Worm (Caenorhabditis elegans) whole organism, young adult: ENCODE results near the gene C06H2.2.

Experiments
- C17E4.6 ChIP-seq: fragments of 200-800 bp; sonication (Bioruptor generic); IDR thresholded peaks from 2 replicates; pipeline ENCODE4 v1.3.6; 2022; ENCODE audit warnings: missing genetic modification reagents, missing genetic modification characterization, missing compliant biosample characterization
- F23B12.7 ChIP-seq: sonication (generic microtip); optimal IDR thresholded peaks from 2 replicates; lab custom pipeline; 2017; ENCODE audit warnings: missing genetic modification characterization, mild to moderate bottlenecking, missing compliant biosample characterization, antibody characterized with exemption, moderate library complexity; ENCODE audit not compliant: insufficient read depth
- F33H1.4 ChIP-seq: fragments of 200-800 bp; sonication (Bioruptor generic); IDR thresholded peaks from 2 replicates; pipeline ENCODE4 v1.3.6; 2022; ENCODE audit warnings: missing genetic modification reagents, missing genetic modification characterization, missing compliant biosample characterization
- F37B4.10 ChIP-seq: fragments of 200-800 bp; sonication (Bioruptor generic); IDR thresholded peaks from 2 replicates; pipeline ENCODE4 v1.3.6; 2022; ENCODE audit warnings: missing genetic modification characterization, missing compliant biosample characterization
- F39B2.1 ChIP-seq: fragments of 200-800 bp; sonication (Bioruptor generic); IDR thresholded peaks from 2 replicates; pipeline ENCODE4 v1.3.6; 2022; ENCODE audit warnings: missing genetic modification reagents, missing genetic modification characterization, missing compliant biosample characterization
- F57A8.1 ChIP-seq: fragments of 200-800 bp; sonication (Bioruptor generic); optimal IDR thresholded peaks from 2 replicates; lab custom pipeline; 2018; ENCODE audit warnings: mild to moderate bottlenecking, missing genetic modification characterization, moderate library complexity, missing compliant biosample characterization
- F57C9.4 ChIP-seq: sonication (generic microtip); optimal IDR thresholded peaks from 2 replicates; lab custom pipeline; 2017; ENCODE audit warnings: mild to moderate bottlenecking, missing genetic modification characterization, missing compliant biosample characterization
- K11D2.4 ChIP-seq: fragments of 200-800 bp; sonication (Bioruptor generic); IDR thresholded peaks from 2 replicates; pipeline ENCODE4 v1.3.6; 2022; ENCODE audit warnings: missing genetic modification reagents, missing genetic modification characterization, missing compliant biosample characterization
- Y56A3A.18 ChIP-seq: fragments of 200-800 bp; sonication (Bioruptor generic); IDR thresholded peaks from 2 replicates; pipeline ENCODE4 v1.3.6; 2022; ENCODE audit warnings: missing genetic modification reagents, missing genetic modification characterization, missing compliant biosample characterization
- Y79H2A.3 ChIP-seq: fragments of 200-800 bp; sonication (Bioruptor generic); conservative IDR thresholded peaks from 2 replicates; pipeline ENCODE4 v1.3.6; 2022; ENCODE audit warnings: missing genetic modification reagents, missing genetic modification characterization, missing compliant biosample characterization
- ama-1 ChIP-seq, 3 experiments: fragments of 150-350 bp in 1 of 3; sonication (generic microtip) in 2 of 3; optimal IDR thresholded peaks; 2 replicates each; lab custom pipeline; 2014 to 2018; ENCODE audit warnings: missing biosample characterization in 2 of 3, missing genetic modification characterization in 2 of 3, missing genetic modification reagents in 2 of 3
- attf-5 ChIP-seq: fragments of 200-800 bp; sonication (Bioruptor generic); optimal IDR thresholded peaks from 2 replicates; lab custom pipeline; 2018; ENCODE audit warnings: mild to moderate bottlenecking, missing genetic modification characterization, missing compliant biosample characterization
- attf-6 ChIP-seq: fragments of 200-800 bp; sonication (Bioruptor generic); IDR thresholded peaks from 2 replicates; pipeline ENCODE4 v1.3.6; 2022; ENCODE audit warnings: missing genetic modification reagents, missing genetic modification characterization, missing compliant biosample characterization
- bed-1 ChIP-seq: fragments of 200-800 bp; sonication (Bioruptor generic); IDR thresholded peaks from 2 replicates; pipeline ENCODE4 v1.3.6; 2022; ENCODE audit warnings: missing genetic modification reagents, missing genetic modification characterization, missing compliant biosample characterization
- bed-2 ChIP-seq: fragments of 200-800 bp; sonication (Bioruptor generic); IDR thresholded peaks from 2 replicates; pipeline ENCODE4 v1.3.6; 2022; ENCODE audit warnings: missing genetic modification reagents, missing genetic modification characterization, missing compliant biosample characterization
- ceh-100 ChIP-seq: fragments of 200-800 bp; sonication (Bioruptor generic); IDR thresholded peaks from 2 replicates; pipeline ENCODE4 v1.3.6; 2022; ENCODE audit warnings: missing genetic modification reagents, missing genetic modification characterization, missing compliant biosample characterization
- ceh-79 ChIP-seq: sonication (generic microtip); optimal IDR thresholded peaks from 2 replicates; lab custom pipeline; 2017; ENCODE audit warnings: mild to moderate bottlenecking, missing genetic modification characterization, missing compliant biosample characterization
- chd-7 ChIP-seq: sonication (generic microtip); optimal IDR thresholded peaks from 2 replicates; lab custom pipeline; 2016; ENCODE audit warnings: mild to moderate bottlenecking, missing genetic modification characterization, moderate library complexity, missing compliant biosample characterization
- dox-1 ChIP-seq: fragments of 200-800 bp; sonication (Bioruptor generic); IDR thresholded peaks from 2 replicates; pipeline ENCODE4 v1.3.6; 2022; ENCODE audit warnings: missing genetic modification reagents, missing genetic modification characterization, missing compliant biosample characterization
- dpff-1 ChIP-seq: sonication (generic microtip); optimal IDR thresholded peaks from 2 replicates; lab custom pipeline; 2017; ENCODE audit warnings: mild to moderate bottlenecking, missing genetic modification characterization, missing compliant biosample characterization
- dpl-1 ChIP-seq: fragments of 150-350 bp; optimal IDR thresholded peaks from 2 replicates; lab custom pipeline; 2014; ENCODE audit warnings: missing biosample characterization, missing genetic modification reagents, missing genetic modification characterization
- efl-1 ChIP-seq: fragments of 150-350 bp; optimal IDR thresholded peaks from 2 replicates; lab custom pipeline; 2014; ENCODE audit warnings: missing biosample characterization, missing genetic modification reagents, missing genetic modification characterization
- ets-4 ChIP-seq: fragments of 200-800 bp; sonication (Bioruptor generic); optimal IDR thresholded peaks from 2 replicates; lab custom pipeline; 2018; ENCODE audit warnings: mild to moderate bottlenecking, missing genetic modification characterization, missing compliant biosample characterization
- fkh-3 ChIP-seq: sonication (generic microtip); optimal IDR thresholded peaks from 2 replicates; lab custom pipeline; 2016; ENCODE audit warnings: mild to moderate bottlenecking, missing genetic modification characterization, missing compliant biosample characterization
- him-1 ChIP-seq: sonication (generic microtip); optimal IDR thresholded peaks from 2 replicates; lab custom pipeline; 2016; ENCODE audit warnings: missing genotype, missing genetic modification reagents, missing genetic modification characterization, missing compliant biosample characterization
- hmg-1.2 ChIP-seq: fragments of 200-800 bp; sonication (Bioruptor generic); IDR thresholded peaks from 2 replicates; pipeline ENCODE4 v1.3.6; 2022; ENCODE audit warnings: missing genetic modification reagents, missing genetic modification characterization, missing compliant biosample characterization
- let-607 ChIP-seq, 2 experiments: fragments of 200-800 bp in 1 of 2; sonication (Bioruptor generic) in 1 of 2; sonication (generic microtip) in 1 of 2; optimal IDR thresholded peaks; 2 replicates each; lab custom pipeline; 2016 to 2018; ENCODE audit warnings: mild to moderate bottlenecking in 2 of 2, missing compliant biosample characterization in 2 of 2, missing genetic modification characterization in 2 of 2, moderate library complexity in 2 of 2, missing genotype in 1 of 2
- lin-35 ChIP-seq, 3 experiments: fragments of 150-350 bp in 2 of 3; sonication (generic microtip) in 1 of 3; optimal IDR thresholded peaks; 2 replicates each; lab custom pipeline; 2014 to 2018; ENCODE audit warnings: missing biosample characterization in 3 of 3, missing genetic modification characterization in 3 of 3, missing genetic modification reagents in 3 of 3
- lin-54 ChIP-seq: fragments of 200-800 bp; sonication (Bioruptor generic); optimal IDR thresholded peaks from 2 replicates; lab custom pipeline; 2018; ENCODE audit warnings: mild to moderate bottlenecking, missing genetic modification characterization, missing compliant biosample characterization
- lir-1 ChIP-seq: fragments of 200-800 bp; sonication (Bioruptor generic); conservative IDR thresholded peaks from 2 replicates; pipeline ENCODE4 v1.3.6; 2022; ENCODE audit warnings: missing genetic modification reagents, missing genetic modification characterization, missing compliant biosample characterization
- lsl-1 ChIP-seq: fragments of 200-800 bp; sonication (Bioruptor generic); optimal IDR thresholded peaks from 2 replicates; lab custom pipeline; 2018; ENCODE audit warnings: mild to moderate bottlenecking, missing genetic modification characterization, moderate library complexity, missing compliant biosample characterization
- madf-6 ChIP-seq: fragments of 200-800 bp; sonication (Bioruptor generic); IDR thresholded peaks from 2 replicates; pipeline ENCODE4 v1.3.6; 2022; ENCODE audit warnings: missing genetic modification reagents, missing genetic modification characterization, missing compliant biosample characterization
- madf-8 ChIP-seq: fragments of 200-800 bp; sonication (Bioruptor generic); conservative IDR thresholded peaks from 2 replicates; pipeline ENCODE4 v1.3.6; 2022; ENCODE audit warnings: missing genetic modification reagents, missing genetic modification characterization, missing compliant biosample characterization
- nfyb-1 ChIP-seq: fragments of 200-800 bp; sonication (Bioruptor generic); IDR thresholded peaks from 2 replicates; pipeline ENCODE4 v1.3.6; 2022; ENCODE audit warnings: missing genetic modification reagents, missing genetic modification characterization, missing compliant biosample characterization
- nhr-80 ChIP-seq: sonication (generic microtip); optimal IDR thresholded peaks from 2 replicates; lab custom pipeline; 2016; ENCODE audit warnings: missing genetic modification characterization, missing compliant biosample characterization
- pha-4 ChIP-seq: fragments of 150-350 bp; sonication (generic microtip); optimal IDR thresholded peaks from 2 replicates; lab custom pipeline; 2014; ENCODE audit warnings: missing biosample characterization, missing genetic modification reagents, missing genetic modification characterization
- rec-8 ChIP-seq, 2 experiments: sonication (generic microtip); optimal IDR thresholded peaks; 2 replicates each; lab custom pipeline; 2016; ENCODE audit warnings: mild to moderate bottlenecking in 2 of 2, missing genetic modification characterization in 2 of 2, missing genetic modification reagents in 2 of 2, missing genotype in 2 of 2, missing biosample characterization in 1 of 2, missing compliant biosample characterization in 1 of 2, moderate library complexity in 1 of 2
- sea-2 ChIP-seq: fragments of 200-800 bp; sonication (Bioruptor generic); IDR thresholded peaks from 2 replicates; pipeline ENCODE4 v1.3.6; 2022; ENCODE audit warnings: missing genetic modification characterization, missing compliant biosample characterization
- snpc-1.3 ChIP-seq: sonication (generic microtip); optimal IDR thresholded peaks from 2 replicates; lab custom pipeline; 2017; ENCODE audit warnings: missing genetic modification characterization, mild to moderate bottlenecking, missing compliant biosample characterization, antibody characterized with exemption, moderate library complexity, missing genotype, missing genetic modification reagents; ENCODE audit not compliant: insufficient read depth
- tbp1 ChIP-seq: fragments of 200-800 bp; sonication (Bioruptor generic); optimal IDR thresholded peaks from 2 replicates; lab custom pipeline; 2018; ENCODE audit warnings: mild to moderate bottlenecking, missing genetic modification characterization, missing compliant biosample characterization
- tbx-9 ChIP-seq: sonication (generic microtip); optimal IDR thresholded peaks from 2 replicates; lab custom pipeline; 2016; ENCODE audit warnings: borderline replicate concordance, missing genetic modification characterization, inconsistent platforms, missing compliant biosample characterization
- tlf-1 ChIP-seq: fragments of 200-800 bp; sonication (Bioruptor generic); optimal IDR thresholded peaks from 2 replicates; lab custom pipeline; 2018; ENCODE audit warnings: mild to moderate bottlenecking, missing genetic modification characterization, missing compliant biosample characterization
- unc-130 ChIP-seq: sonication (generic microtip); optimal IDR thresholded peaks from 2 replicates; lab custom pipeline; 2016; ENCODE audit warnings: missing genetic modification reagents, missing genetic modification characterization, missing compliant biosample characterization
- unc-62 ChIP-seq: fragments of 150-350 bp; optimal IDR thresholded peaks from 2 replicates; lab custom pipeline; 2014; ENCODE audit warnings: missing biosample characterization, missing genetic modification reagents, missing genetic modification characterization
- xnd-1 ChIP-seq: sonication (generic microtip); optimal IDR thresholded peaks from 2 replicates; lab custom pipeline; 2016; ENCODE audit warnings: missing genotype, missing genetic modification reagents, missing genetic modification characterization, missing compliant biosample characterization
- ztf-26 ChIP-seq: sonication (generic microtip); optimal IDR thresholded peaks from 2 replicates; lab custom pipeline; 2017; ENCODE audit warnings: missing genetic modification characterization, missing compliant biosample characterization

Gene C06H2.2

ce11 chrV:11124922-11125321, at the start of gene C06H2.2:
TSS of gene C06H2.2 (plus strand) at chrV:11125222.
- TF ChIP-seq lin-54: no peak
- TF ChIP-seq hmg-1.2: no peak
- no peak for TF ChIP-seq let-607 (tag; optimal IDR thresholded peaks at IDR 0.05; lab: Kevin White, UChicago)
- no peak for TF ChIP-seq lsl-1 (GFP tag; lab: Kevin White, UChicago)
- no peak for TF ChIP-seq ceh-79 (tag; lab: Kevin White, UChicago)
- no peak for TF ChIP-seq madf-6 (GFP tag; lab: Robert Waterston, UW)
- TF ChIP-seq sea-2: no peak
- no peak for TF ChIP-seq lin-35 (GFP tag; optimal IDR thresholded peaks at IDR 0.05; lab: Kevin White, UChicago)
- TF ChIP-seq F57C9.4: no peak
- TF ChIP-seq nhr-80 (tag; lab: Kevin White, UChicago): no peak
- no peak for TF ChIP-seq ama-1 (optimal IDR thresholded peaks at IDR 0.05; lab: Kevin White, UChicago)
- TF ChIP-seq ama-1 (GFP tag; optimal IDR thresholded peaks at IDR 0.05; lab: Kevin White, UChicago): no peak
- TF ChIP-seq lir-1 (GFP tag; lab: Robert Waterston, UW): no peak
- TF ChIP-seq fkh-3 (tag; lab: Kevin White, UChicago): no peak
- no peak for TF ChIP-seq Y79H2A.3 (GFP tag; lab: Robert Waterston, UW)
- no peak for TF ChIP-seq rec-8 (tag; optimal IDR thresholded peaks at IDR 0.05; lab: Kevin White, UChicago)
- TF ChIP-seq pha-4 (tag; lab: Kevin White, UChicago): no peak
- TF ChIP-seq attf-6 (GFP tag; lab: Robert Waterston, UW): no peak
- TF ChIP-seq F33H1.4 (GFP tag; lab: Robert Waterston, UW): no peak
- TF ChIP-seq nfyb-1: no peak
- TF ChIP-seq Y56A3A.18 (GFP tag; lab: Robert Waterston, UW): no peak

ce11 chrV:11076028-11076402, 49.0 kb upstream of the C06H2.2 start:
- TF ChIP-seq madf-8: peak; percentile 64
- TF ChIP-seq lin-35 (GFP tag; optimal IDR thresholded peaks at IDR 0.05; lab: Kevin White, UChicago): peak in 1 of 3 experiments; percentile 16
- TF ChIP-seq ztf-26 (tag; lab: Kevin White, UChicago): peak; percentile 11
- TF ChIP-seq F37B4.10 (GFP tag; lab: Robert Waterston, UW): no peak
- peak; percentile 87 for TF ChIP-seq madf-6 (GFP tag; lab: Robert Waterston, UW)
- peak; percentile 78 for TF ChIP-seq dpff-1 (tag; lab: Kevin White, UChicago)
- TF ChIP-seq xnd-1: peak; percentile 76
- TF ChIP-seq snpc-1.3 (tag; lab: Kevin White, UChicago): peak; percentile 6
- TF ChIP-seq dpl-1 (GFP tag; lab: Kevin White, UChicago): no peak
- no peak for TF ChIP-seq F23B12.7 (tag; lab: Kevin White, UChicago)
- peak; percentile 65 for TF ChIP-seq efl-1 (GFP tag; lab: Kevin White, UChicago)

- TF ChIP-seq F37B4.10 (GFP tag; lab: Robert Waterston, UW) (no peak), tbp1 (GFP tag; lab: Kevin White, UChicago) (peak; percentile 66), bed-2 (0 out of 2 replicates have a peak, but pooled peaks have one; percentile 48), unc-62 (GFP tag; lab: Kevin White, UChicago) (no peak), him-1 (peak; percentile 67), tlf-1 (GFP tag; lab: Kevin White, UChicago) (peak; percentile 78), ets-4 (no peak), dpff-1 (tag; lab: Kevin White, UChicago) (no peak), nfyb-1 (peak; percentile 84), F39B2.1 (GFP tag; lab: Robert Waterston, UW) (peak; percentile 87), attf-5 (GFP tag; lab: Kevin White, UChicago) (no peak), chd-7 (tag; lab: Kevin White, UChicago) (peak; percentile 66), K11D2.4 (GFP tag; lab: Robert Waterston, UW) (0 out of 2 replicates have a peak, but pooled peaks have one; percentile 20), unc-130 (GFP tag; lab: Kevin White, UChicago) (peak; percentile 64), bed-1 (GFP tag; lab: Robert Waterston, UW) (0 out of 2 replicates have a peak, but pooled peaks have one; percentile 74), F57A8.1 (GFP tag; lab: Kevin White, UChicago) (no peak), ceh-100 (GFP tag; lab: Robert Waterston, UW) (peak; percentile 71), F33H1.4 (GFP tag; lab: Robert Waterston, UW) (peak; percentile 24), dox-1 (GFP tag; lab: Robert Waterston, UW) (peak; percentile 65), C17E4.6 (GFP tag; lab: Robert Waterston, UW) (peak; percentile 57), tbx-9 (tag; lab: Kevin White, UChicago) (no peak)
Observed at ce11 chrV:11076403-11076802, 48.6 kb upstream of the C06H2.2 start.
